Fruit fly (Drosophila melanogaster) whole organism, embryonic: ENCODE results near the gene tj.
A peak's percentile ranks its signal among the peaks of the same experiment; 100 is the strongest.

Experiments
- Bdp1 ChIP-seq: fragments of 200-800 bp; sonication (Bioruptor generic); optimal IDR thresholded peaks from 3 replicates; lab custom pipeline; 2016; ENCODE audit warnings: missing biosample characterization, missing genetic modification characterization
- CG10274 ChIP-seq: fragments of 200-800 bp; sonication (Bioruptor generic); optimal IDR thresholded peaks from 3 replicates; lab custom pipeline; 2017; ENCODE audit warnings: missing biosample characterization, mild to moderate bottlenecking, missing genetic modification characterization
- CG11456 ChIP-seq: fragments of 200-800 bp; sonication (Bioruptor generic); IDR thresholded peaks from 3 replicates; pipeline ENCODE4 v1.3.6; 2022; ENCODE audit warnings: missing biosample characterization, missing genetic modification characterization
- CG12104 ChIP-seq: fragments of 200-800 bp; sonication (Bioruptor generic); optimal IDR thresholded peaks from 3 replicates; lab custom pipeline; 2016; ENCODE audit warnings: missing biosample characterization, missing genetic modification characterization
- CG12659 ChIP-seq: fragments of 200-800 bp; sonication (Bioruptor generic); optimal IDR thresholded peaks from 3 replicates; lab custom pipeline; 2017; ENCODE audit warnings: mild to moderate bottlenecking, missing biosample characterization, missing genetic modification reagents, missing genetic modification characterization
- CG12744 ChIP-seq: fragments of 200-800 bp; sonication (Bioruptor generic); optimal IDR thresholded peaks from 2 replicates; lab custom pipeline; 2016; ENCODE audit warnings: missing biosample characterization, missing genetic modification characterization
- CG14965 ChIP-seq: fragments of 200-800 bp; sonication (Bioruptor generic); optimal IDR thresholded peaks from 2 replicates; lab custom pipeline; 2016; ENCODE audit warnings: missing biosample characterization, missing genetic modification characterization, borderline replicate concordance
- CG1529 ChIP-seq: fragments of 200-800 bp; sonication (Bioruptor generic); optimal IDR thresholded peaks from 3 replicates; lab custom pipeline; 2018; ENCODE audit warnings: missing biosample characterization, missing genetic modification characterization
- CG16813 ChIP-seq: fragments of 200-800 bp; sonication (Bioruptor generic); IDR thresholded peaks from 3 replicates; pipeline ENCODE4 v1.3.6; 2022; ENCODE audit warnings: missing biosample characterization, missing genetic modification characterization; ENCODE audit not compliant: partially characterized antibody
- CG16863 ChIP-seq: fragments of 200-800 bp; sonication (Bioruptor generic); optimal IDR thresholded peaks from 3 replicates; lab custom pipeline; 2016; ENCODE audit warnings: missing biosample characterization, missing genetic modification characterization
- CG17385 ChIP-seq: fragments of 200-800 bp; sonication (Bioruptor generic); optimal IDR thresholded peaks from 3 replicates; lab custom pipeline; 2018; ENCODE audit warnings: missing biosample characterization, mild to moderate bottlenecking, missing genetic modification characterization
- CG17829 ChIP-seq: fragments of 200-800 bp; optimal IDR thresholded peaks from 2 replicates; lab custom pipeline; 2019; ENCODE audit warnings: missing biosample characterization, mild to moderate bottlenecking, missing genetic modification characterization, moderate library complexity
- CG34224 ChIP-seq: fragments of 200-800 bp; sonication (Bioruptor generic); IDR thresholded peaks from 3 replicates; pipeline ENCODE4 v1.3.6; 2022; ENCODE audit warnings: missing biosample characterization, missing genetic modification characterization; ENCODE audit not compliant: partially characterized antibody
- CG3838 ChIP-seq: fragments of 200-800 bp; sonication (Bioruptor generic); optimal IDR thresholded peaks from 3 replicates; lab custom pipeline; 2016; ENCODE audit warnings: missing biosample characterization, missing genetic modification characterization
- CG6254 ChIP-seq: fragments of 200-800 bp; sonication (Bioruptor generic); optimal IDR thresholded peaks from 3 replicates; lab custom pipeline; 2017; ENCODE audit warnings: mild to moderate bottlenecking, missing biosample characterization, missing genetic modification reagents, missing genetic modification characterization
- CG7963 ChIP-seq: fragments of 200-800 bp; sonication (Bioruptor generic); IDR thresholded peaks from 3 replicates; pipeline ENCODE4 v1.3.6; 2022; ENCODE audit warnings: missing biosample characterization, missing genetic modification characterization; ENCODE audit not compliant: partially characterized antibody
- CG8765 ChIP-seq: fragments of 200-800 bp; sonication (Bioruptor generic); IDR thresholded peaks from 2 replicates; pipeline ENCODE4 v1.3.6; 2022; ENCODE audit warnings: missing biosample characterization, missing genetic modification characterization
- Doc3 ChIP-seq: fragments of 200-800 bp; sonication (Bioruptor generic); IDR thresholded peaks from 3 replicates; pipeline ENCODE4 v1.3.6; 2022; ENCODE audit warnings: missing biosample characterization, missing genetic modification characterization; ENCODE audit not compliant: partially characterized antibody
- Ets97D ChIP-seq: fragments of 200-800 bp; sonication (Bioruptor generic); optimal IDR thresholded peaks from 3 replicates; lab custom pipeline; 2016; ENCODE audit warnings: missing biosample characterization, missing genetic modification characterization
- Fer2 ChIP-seq: fragments of 200-800 bp; sonication (Bioruptor generic); optimal IDR thresholded peaks from 2 replicates; lab custom pipeline; 2018; ENCODE audit warnings: missing biosample characterization, mild to moderate bottlenecking, missing genetic modification characterization, moderate library complexity
- HLH3B ChIP-seq: fragments of 200-800 bp; sonication (Bioruptor generic); IDR thresholded peaks from 2 replicates; pipeline ENCODE4 v1.3.6; 2022; ENCODE audit warnings: missing biosample characterization, missing genetic modification characterization
- Hr39 ChIP-seq: fragments of >200 bp; optimal IDR thresholded peaks from 2 replicates; lab custom pipeline; 2017
- Lim3 ChIP-seq: fragments of 200-800 bp; sonication (Bioruptor generic); IDR thresholded peaks from 2 replicates; pipeline ENCODE4 v1.3.6; 2022; ENCODE audit warnings: missing biosample characterization, missing genetic modification characterization
- MBD-R2 ChIP-seq: fragments of 200-800 bp; sonication (Bioruptor generic); IDR thresholded peaks from 2 replicates; pipeline ENCODE4 v1.3.6; 2022; ENCODE audit warnings: missing biosample characterization, missing genetic modification characterization
- Meics ChIP-seq: fragments of 200-800 bp; sonication (Bioruptor generic); optimal IDR thresholded peaks from 2 replicates; lab custom pipeline; 2017; ENCODE audit warnings: missing biosample characterization, mild to moderate bottlenecking, missing genetic modification characterization
- Myb ChIP-seq: fragments of 200-800 bp; sonication (Bioruptor generic); optimal IDR thresholded peaks from 2 replicates; lab custom pipeline; 2016; ENCODE audit warnings: missing biosample characterization, missing genetic modification characterization
- Ptx1 ChIP-seq: fragments of 200-800 bp; sonication (Bioruptor generic); IDR thresholded peaks from 2 replicates; pipeline ENCODE4 v1.3.6; 2022; ENCODE audit warnings: missing biosample characterization, missing genetic modification characterization
- Ravus ChIP-seq: fragments of 200-800 bp; sonication (Bioruptor generic); IDR thresholded peaks from 2 replicates; pipeline ENCODE4 v1.3.6; 2022; ENCODE audit warnings: missing biosample characterization, missing genetic modification characterization
- Rx ChIP-seq: fragments of 200-800 bp; sonication (Bioruptor generic); IDR thresholded peaks from 2 replicates; pipeline ENCODE4 v1.3.6; 2022; ENCODE audit warnings: missing biosample characterization, missing genetic modification characterization
- Sin3A ChIP-seq: fragments of >200 bp; optimal IDR thresholded peaks from 2 replicates; lab custom pipeline; 2018
- Trl ChIP-seq, 3 experiments: fragments of >200 bp in 2 of 3; fragments of 200-800 bp in 1 of 3; sonication (Bioruptor generic) in 1 of 3; optimal IDR thresholded peaks; 2 replicates in 1 of 3; 3 replicates in 2 of 3; lab custom pipeline; 2016 to 2017; ENCODE audit warnings: missing biosample characterization in 1 of 3, missing genetic modification characterization in 1 of 3
- amos ChIP-seq: fragments of 200-800 bp; sonication (Bioruptor generic); IDR thresholded peaks from 2 replicates; pipeline ENCODE4 v1.3.6; 2022; ENCODE audit warnings: missing biosample characterization, missing genetic modification characterization; ENCODE audit not compliant: partially characterized antibody
- cad ChIP-seq: fragments of >200 bp; optimal IDR thresholded peaks from 2 replicates; lab custom pipeline; 2017; ENCODE audit warnings: missing biosample characterization, missing genetic modification characterization
- dati ChIP-seq: fragments of 200-800 bp; sonication (Bioruptor generic); IDR thresholded peaks from 2 replicates; pipeline ENCODE4 v1.3.6; 2022; ENCODE audit warnings: missing biosample characterization, missing genetic modification characterization
- dmrt11E ChIP-seq: fragments of 200-800 bp; sonication (Bioruptor generic); optimal IDR thresholded peaks from 3 replicates; lab custom pipeline; 2018; ENCODE audit warnings: missing biosample characterization, mild to moderate bottlenecking, missing genetic modification characterization, moderate library complexity
- ems ChIP-seq: fragments of 200-800 bp; sonication (Bioruptor generic); optimal IDR thresholded peaks from 3 replicates; lab custom pipeline; 2016; ENCODE audit warnings: missing biosample characterization, missing genetic modification characterization
- eve ChIP-seq, 2 experiments: fragments of >200 bp; optimal IDR thresholded peaks; 2 replicates each; lab custom pipeline; 2017; ENCODE audit warnings: missing biosample characterization in 2 of 2, missing genetic modification characterization in 2 of 2
- grau ChIP-seq: fragments of 200-800 bp; optimal IDR thresholded peaks from 3 replicates; lab custom pipeline; 2019; ENCODE audit warnings: missing biosample characterization, mild to moderate bottlenecking, missing genetic modification characterization, moderate library complexity
- hbn ChIP-seq: fragments of 200-800 bp; sonication (Bioruptor generic); IDR thresholded peaks from 2 replicates; pipeline ENCODE4 v1.3.6; 2022; ENCODE audit warnings: missing biosample characterization, missing genetic modification characterization; ENCODE audit not compliant: partially characterized antibody
- hth ChIP-seq: fragments of >200 bp; optimal IDR thresholded peaks from 2 replicates; lab custom pipeline; 2017; ENCODE audit warnings: inconsistent platforms
- insv ChIP-seq, 2 experiments: fragments of 200-800 bp; sonication (Bioruptor generic); optimal IDR thresholded peaks; 3 replicates each; lab custom pipeline; 2016 to 2018; ENCODE audit warnings: missing biosample characterization in 2 of 2, missing genetic modification characterization in 2 of 2
- jing ChIP-seq: fragments of 200-800 bp; sonication (Bioruptor generic); optimal IDR thresholded peaks from 2 replicates; lab custom pipeline; 2018; ENCODE audit warnings: missing biosample characterization, mild to moderate bottlenecking, missing genetic modification characterization
- kah ChIP-seq: fragments of 200-800 bp; sonication (Bioruptor generic); optimal IDR thresholded peaks from 2 replicates; lab custom pipeline; 2018; ENCODE audit warnings: missing biosample characterization, mild to moderate bottlenecking, missing genetic modification characterization
- lov ChIP-seq, 2 experiments: fragments of 200-800 bp in 1 of 2; fragments of >200 bp in 1 of 2; sonication (Bioruptor generic) in 1 of 2; IDR thresholded peaks in 1 of 2; optimal IDR thresholded peaks in 1 of 2; 2 replicates in 1 of 2; 3 replicates in 1 of 2; pipeline versions ENCODE4 v1.3.6 to Lab custom; 2017 to 2022; ENCODE audit warnings: missing biosample characterization in 1 of 2, missing genetic modification characterization in 1 of 2
- row ChIP-seq: fragments of 200-800 bp; sonication (Bioruptor generic); IDR thresholded peaks from 3 replicates; pipeline ENCODE4 v1.3.6; 2022; ENCODE audit warnings: missing biosample characterization, missing genetic modification characterization
- ssp ChIP-seq: fragments of 200-800 bp; sonication (Bioruptor generic); IDR thresholded peaks from 2 replicates; pipeline ENCODE4 v1.3.6; 2022; ENCODE audit warnings: missing biosample characterization, missing genetic modification characterization
- stwl ChIP-seq: fragments of 200-800 bp; sonication (Bioruptor generic); optimal IDR thresholded peaks from 3 replicates; lab custom pipeline; 2018; ENCODE audit warnings: missing biosample characterization, mild to moderate bottlenecking, missing genetic modification characterization, moderate library complexity
- sug ChIP-seq: fragments of 200-800 bp; optimal IDR thresholded peaks from 2 replicates; lab custom pipeline; 2019; ENCODE audit warnings: missing biosample characterization, mild to moderate bottlenecking, missing genetic modification characterization, moderate library complexity
- tup ChIP-seq: fragments of 200-800 bp; sonication (Bioruptor generic); optimal IDR thresholded peaks from 2 replicates; lab custom pipeline; 2016; ENCODE audit warnings: missing biosample characterization, mild to moderate bottlenecking, missing genetic modification characterization, moderate library complexity
- zen ChIP-seq: fragments of 200-800 bp; sonication (Bioruptor generic); optimal IDR thresholded peaks from 3 replicates; lab custom pipeline; 2018; ENCODE audit warnings: missing biosample characterization, mild to moderate bottlenecking, missing genetic modification characterization, moderate library complexity

Gene tj

dm6 chr2L:19425765-19426329 is 38.2 kb upstream of the tj start (continued):
- TF ChIP-seq HLH3B (GFP tag; lab: Robert Waterston, UW) (peak; percentile 70), grau (tag; lab: Kevin White, UChicago) (peak; percentile 97), ssp (GFP tag; lab: Robert Waterston, UW) (peak; percentile 27; the same call in 1 of the 2 replicates), tup (GFP tag; lab: Kevin White, UChicago) (no peak), dmrt11E (tag; lab: Kevin White, UChicago) (peak; percentile 63), CG7963 (GFP tag; lab: Robert Waterston, UW) (no peak), jing (GFP tag; lab: Kevin White, UChicago) (peak; percentile 9), CG3838 (no peak), Rx (GFP tag; lab: Robert Waterston, UW) (peak; percentile 55), Meics (GFP tag; lab: Kevin White, UChicago) (peak; percentile 79), CG12104 (GFP tag; lab: Kevin White, UChicago) (peak; percentile 42), Hr39 (no peak), MBD-R2 (GFP tag; lab: Robert Waterston, UW) (peak; percentile 43; the same call in 1 of the 2 replicates), stwl (tag; lab: Kevin White, UChicago) (peak; percentile 15), ems (no peak), kah (peak; percentile 35), Doc3 (GFP tag; lab: Robert Waterston, UW) (no peak), Ptx1 (peak; percentile 76), CG12659 (GFP tag; lab: Kevin White, UChicago) (peak; percentile 59), CG14965 (GFP tag; lab: Kevin White, UChicago) (peak; percentile 95), CG10274 (GFP tag; lab: Kevin White, UChicago) (peak; percentile 18), Trl (optimal IDR thresholded peaks at IDR 0.05; lab: Kevin White, UChicago) (no peak), Trl (GFP tag; optimal IDR thresholded peaks at IDR 0.05; lab: Kevin White, UChicago) (peak; percentile 52), sug (tag; lab: Kevin White, UChicago) (peak; percentile 48), Bdp1 (GFP tag; lab: Kevin White, UChicago) (peak; percentile 12), CG6254 (GFP tag; lab: Kevin White, UChicago) (peak; percentile 71), CG16863 (peak; percentile 39), CG17385 (GFP tag; lab: Kevin White, UChicago) (peak; percentile 62), eve (GFP tag; optimal IDR thresholded peaks at IDR 0.05; lab: Kevin White, UChicago) (no peak), dati (GFP tag; lab: Robert Waterston, UW) (no peak), Sin3A (lab: Kevin White, UChicago) (no peak), CG1529 (GFP tag; lab: Kevin White, UChicago) (peak; percentile 52), CG34224 (GFP tag; lab: Robert Waterston, UW) (no peak), CG11456 (peak; percentile 70; the same call in 2 of the 3 replicates), Fer2 (tag; lab: Kevin White, UChicago) (peak; percentile 32), CG8765 (peak; percentile 20; the same call in 1 of the 2 replicates), cad (GFP tag; lab: Kevin White, UChicago) (no peak)

- TF ChIP-seq hth (lab: Kevin White, UChicago), result no peak
- TF ChIP-seq CG12744, result no peak
- peak; percentile 6 to 82 for TF ChIP-seq insv (GFP tag; optimal IDR thresholded peaks at IDR 0.05; lab: Kevin White, UChicago)
- no peak for TF ChIP-seq Lim3 (GFP tag; lab: Robert Waterston, UW)
- peak; percentile 94; the same call in 1 of the 2 replicates for TF ChIP-seq amos (GFP tag; lab: Robert Waterston, UW)
- TF ChIP-seq Myb, result peak; percentile 96
- TF ChIP-seq lov (optimal IDR thresholded peaks at IDR 0.05; lab: Kevin White, UChicago), result no peak
- TF ChIP-seq lov (GFP tag; IDR thresholded peaks at IDR 0.05; lab: Robert Waterston, UW), result no peak
- 0 out of 3 replicates have a peak, but pooled peaks have one; percentile 15 for TF ChIP-seq row
- TF ChIP-seq hbn (GFP tag; lab: Robert Waterston, UW), result peak; percentile 98
- TF ChIP-seq Ravus (GFP tag; lab: Robert Waterston, UW), result no peak
- peak; percentile 90 for TF ChIP-seq CG16813 (GFP tag; lab: Robert Waterston, UW)
- no peak for TF ChIP-seq zen (tag; lab: Kevin White, UChicago)
- peak; percentile 60 for TF ChIP-seq CG12659 (GFP tag; lab: Kevin White, UChicago)
- TF ChIP-seq Doc3 (GFP tag; lab: Robert Waterston, UW), result peak; percentile 95
- TF ChIP-seq CG17829 (tag; lab: Kevin White, UChicago), result no peak
- peak; percentile 63 for TF ChIP-seq Ets97D (GFP tag; lab: Kevin White, UChicago)
Measured at dm6 chr2L:19426330-19426781, 37.7 kb upstream of the tj start, which contains the start of gene Pax. Gene Pax, minus strand, starts transcription at chr2L:19426596.
